Worm (Caenorhabditis elegans) whole organism, early embryonic: ENCODE measurements around the gene F08F8.7.
A peak's percentile ranks its signal among the peaks of the same experiment; 100 is the strongest.

Experiments
- B0310.2 ChIP-seq: sonication (generic microtip); optimal IDR thresholded peaks from 2 replicates; lab custom pipeline; 2016; ENCODE audit warnings: mild to moderate bottlenecking, missing genetic modification characterization, missing compliant biosample characterization
- F13C5.2 ChIP-seq: sonication (generic microtip); optimal IDR thresholded peaks from 2 replicates; lab custom pipeline; 2017; ENCODE audit warnings: mild to moderate bottlenecking, missing genetic modification characterization, inconsistent platforms, missing compliant biosample characterization
- aly-1 ChIP-seq: sonication (generic microtip); optimal IDR thresholded peaks from 2 replicates; lab custom pipeline; 2016; ENCODE audit warnings: missing genetic modification characterization, missing compliant biosample characterization
- ama-1 ChIP-seq: fragments of 150-350 bp; optimal IDR thresholded peaks from 2 replicates; lab custom pipeline; 2014
- ceh-13 ChIP-seq: fragments of 200-800 bp; sonication (Bioruptor generic); optimal IDR thresholded peaks from 2 replicates; lab custom pipeline; 2018; ENCODE audit warnings: mild to moderate bottlenecking, missing genetic modification characterization, missing compliant biosample characterization
- ceh-36 ChIP-seq: sonication (generic microtip); optimal IDR thresholded peaks from 2 replicates; lab custom pipeline; 2016; ENCODE audit warnings: missing genetic modification characterization, inconsistent platforms, missing compliant biosample characterization
- ets-7 ChIP-seq: sonication (generic microtip); optimal IDR thresholded peaks from 2 replicates; lab custom pipeline; 2016; ENCODE audit warnings: missing genotype, missing genetic modification characterization, missing compliant biosample characterization
- flt-1 ChIP-seq: fragments of 200-800 bp; sonication (Bioruptor generic); IDR thresholded peaks from 2 replicates; pipeline ENCODE4 v1.3.6; 2022; ENCODE audit warnings: missing genetic modification characterization, missing compliant biosample characterization
- hmbx-1 ChIP-seq: sonication (generic microtip); optimal IDR thresholded peaks from 2 replicates; lab custom pipeline; 2016; ENCODE audit warnings: mild to moderate bottlenecking, missing genetic modification characterization, missing compliant biosample characterization
- hmg-4 ChIP-seq: fragments of 200-800 bp; sonication (Bioruptor generic); optimal IDR thresholded peaks from 2 replicates; lab custom pipeline; 2018; ENCODE audit warnings: mild to moderate bottlenecking, missing genetic modification characterization, missing compliant biosample characterization
- hnd-1 ChIP-seq: sonication (generic microtip); optimal IDR thresholded peaks from 2 replicates; lab custom pipeline; 2016; ENCODE audit warnings: missing genetic modification characterization, missing compliant biosample characterization
- pes-1 ChIP-seq: fragments of 200-800 bp; sonication (Bioruptor generic); IDR thresholded peaks from 2 replicates; pipeline ENCODE4 v1.3.6; 2022; ENCODE audit warnings: missing genetic modification reagents, missing genetic modification characterization, missing compliant biosample characterization
- scrt-1 ChIP-seq: fragments of 200-800 bp; sonication (Bioruptor generic); IDR thresholded peaks from 2 replicates; pipeline ENCODE4 v1.3.6; 2022; ENCODE audit warnings: missing genetic modification characterization, missing compliant biosample characterization
- sea-1 ChIP-seq: fragments of 200-800 bp; sonication (Bioruptor generic); conservative IDR thresholded peaks from 2 replicates; pipeline ENCODE4 v1.3.6; 2022; ENCODE audit warnings: missing genetic modification characterization, missing compliant biosample characterization
- tbx-11 ChIP-seq: fragments of 200-800 bp; sonication (Bioruptor generic); IDR thresholded peaks from 2 replicates; pipeline ENCODE4 v1.3.6; 2022; ENCODE audit warnings: missing genetic modification characterization, missing compliant biosample characterization
- tbx-37 ChIP-seq: fragments of 200-800 bp; sonication (Bioruptor generic); conservative IDR thresholded peaks from 2 replicates; pipeline ENCODE4 v1.3.6; 2022; ENCODE audit warnings: missing genetic modification reagents, missing genetic modification characterization, missing compliant biosample characterization
- tra-4 ChIP-seq: sonication (generic microtip); optimal IDR thresholded peaks from 2 replicates; lab custom pipeline; 2017; ENCODE audit warnings: missing genetic modification characterization, missing compliant biosample characterization

The F08F8.7 gene

DNA sequence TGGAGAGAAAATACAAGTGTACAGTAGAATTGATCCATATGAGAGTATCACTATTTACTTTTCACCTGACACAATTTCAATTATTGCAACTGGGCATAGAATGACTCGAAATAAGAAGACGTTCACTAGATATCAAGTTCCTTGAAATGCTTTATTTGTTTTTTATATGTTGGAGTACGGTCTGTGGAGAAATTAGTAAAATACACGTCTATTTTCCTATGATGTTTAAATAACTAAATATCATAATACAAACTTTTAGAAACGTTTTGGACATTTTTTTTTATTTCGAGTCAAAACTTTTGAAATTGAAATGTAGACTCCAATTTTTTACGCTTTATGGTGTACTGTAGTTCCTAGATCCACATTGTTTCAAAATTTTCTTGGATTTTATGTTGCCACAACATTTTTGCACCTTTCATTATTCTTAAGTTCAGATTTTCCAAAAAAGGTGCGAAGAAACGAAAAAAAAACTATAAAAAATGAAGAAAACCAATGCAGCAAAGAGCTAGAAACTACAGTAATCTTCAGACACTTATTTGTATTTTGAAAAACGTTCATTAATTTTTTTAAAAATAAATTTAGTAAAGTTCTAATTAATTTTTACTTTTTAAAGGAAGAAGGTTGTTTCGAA is 22.6 kb upstream of the F08F8.7 start:
- TF ChIP-seq hmg-4 (GFP tag; lab: Kevin White, UChicago), result no peak
- TF ChIP-seq tbx-11 (GFP tag; lab: Robert Waterston, UW), result 0 out of 2 replicates have a peak, but pooled peaks have one; percentile 40
- TF ChIP-seq ama-1 (lab: Kevin White, UChicago), result no peak
- TF ChIP-seq ceh-13 (GFP tag; lab: Kevin White, UChicago), result no peak

DNA sequence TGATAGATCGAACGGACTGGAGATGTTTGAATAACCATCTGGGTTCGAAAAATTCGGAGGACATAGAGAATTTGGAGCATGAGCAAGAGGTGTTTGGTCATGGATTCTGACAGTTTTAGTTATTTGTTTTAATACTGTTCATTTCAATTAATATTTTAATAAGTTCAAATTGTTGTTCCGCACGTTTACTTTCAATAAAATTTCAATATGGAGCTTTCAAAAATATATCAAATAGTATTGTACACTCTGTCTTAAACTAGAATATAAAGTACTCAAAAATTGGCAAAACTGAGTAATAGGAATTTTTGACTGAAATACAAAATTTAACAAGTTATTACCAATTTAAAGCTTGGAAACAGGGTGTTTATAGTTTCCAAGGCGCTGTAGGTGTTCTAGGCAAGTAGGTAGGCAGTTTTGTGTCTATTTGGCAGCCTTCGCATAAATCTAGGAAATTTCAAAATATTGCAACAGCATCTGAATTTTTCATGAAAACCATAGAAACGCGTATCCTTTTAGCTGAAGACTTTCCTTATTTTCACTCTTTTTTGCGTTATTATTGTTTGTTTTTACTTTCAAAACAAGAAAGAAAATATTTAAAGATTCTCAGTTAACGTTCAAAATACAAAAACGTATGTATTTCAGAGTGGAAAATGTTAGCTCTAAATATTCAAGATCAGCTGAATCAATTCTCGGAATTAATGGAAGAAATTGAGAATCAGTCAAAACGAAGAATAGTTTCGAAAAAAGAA is 20.2 kb upstream of the F08F8.7 start, which contains the start of the genes T20B12.5 and T20B12.4:
T20B12.5 (minus strand) TSS at position 101 of the 749 bp plus-strand sequence.
T20B12.4 (plus strand) TSS at position 699 of the 749 bp plus-strand sequence.
- TF ChIP-seq ceh-36 (tag; lab: Kevin White, UChicago) (no peak), hmbx-1 (tag; lab: Kevin White, UChicago) (no peak)

DNA sequence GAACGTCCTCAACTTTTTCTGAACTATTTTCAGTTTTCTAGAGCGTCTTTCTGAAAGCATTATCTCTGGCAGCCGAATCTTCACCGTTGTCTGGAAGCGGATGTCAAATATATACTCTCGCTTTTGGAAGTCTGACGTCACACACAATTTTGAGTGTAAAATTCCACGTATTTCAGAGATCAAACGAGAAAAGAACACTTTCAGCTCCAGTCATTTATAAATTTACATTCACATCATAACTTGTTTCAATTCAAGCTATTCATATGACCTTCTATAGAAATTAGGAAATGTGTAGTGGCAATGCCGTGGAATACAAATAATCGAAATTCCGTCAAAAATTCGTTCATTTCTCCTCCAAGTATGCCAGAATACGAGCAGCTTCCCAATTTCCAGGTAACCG is 18.7 kb upstream of the F08F8.7 start, which contains the start of gene F08F8.11:
F08F8.11 (plus strand) TSS at position 301 of the 400 bp plus-strand sequence.
- TF ChIP-seq scrt-1 (GFP tag; lab: Robert Waterston, UW), result no peak

- TF ChIP-seq tra-4, result no peak
- no peak for TF ChIP-seq hmg-4 (GFP tag; lab: Kevin White, UChicago)
- TF ChIP-seq scrt-1 (GFP tag; lab: Robert Waterston, UW), result no peak
- TF ChIP-seq pes-1 (GFP tag; lab: Robert Waterston, UW), result no peak
- no peak for TF ChIP-seq tbx-11 (GFP tag; lab: Robert Waterston, UW)
- no peak for TF ChIP-seq sea-1 (GFP tag; lab: Robert Waterston, UW)
- no peak for TF ChIP-seq tbx-37 (GFP tag; lab: Robert Waterston, UW)
- TF ChIP-seq ets-7 (tag; lab: Kevin White, UChicago), result no peak
- TF ChIP-seq B0310.2 (tag; lab: Kevin White, UChicago), result no peak
- TF ChIP-seq F13C5.2 (tag; lab: Kevin White, UChicago), result no peak
- no peak for TF ChIP-seq hmbx-1 (tag; lab: Kevin White, UChicago)
- TF ChIP-seq flt-1 (GFP tag; lab: Robert Waterston, UW), result no peak
- TF ChIP-seq ceh-36 (tag; lab: Kevin White, UChicago), result no peak
These were observed 12.1 kb upstream of the F08F8.7 start, which contains the start of the genes eco-1 and hmgr-1 for ce11 chrIII:7359037-7359548. Gene eco-1, minus strand, starts transcription at chrIII:7359095. Gene hmgr-1, plus strand, starts transcription at chrIII:7359498.

DNA sequence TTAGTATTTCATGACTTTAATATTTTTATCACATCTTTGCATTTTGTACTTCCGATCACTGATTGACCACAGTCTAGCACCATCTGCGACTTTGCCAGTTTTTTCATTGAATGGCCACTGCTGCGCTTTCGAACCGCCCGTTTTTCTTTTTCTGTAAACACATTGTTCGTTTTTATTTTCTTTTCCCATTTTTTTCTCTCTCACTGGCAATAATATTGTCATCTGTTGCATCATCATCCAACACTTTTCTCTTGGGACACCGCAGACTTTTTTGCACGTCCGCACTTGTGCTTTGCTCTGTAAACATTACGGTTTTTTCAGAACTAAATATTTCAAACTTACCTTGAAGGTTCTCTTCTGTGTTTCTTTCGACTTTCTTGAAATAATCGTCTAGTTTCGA is 11.7 kb upstream of the F08F8.7 start:
- TF ChIP-seq aly-1 (tag; lab: Kevin White, UChicago) (no peak), ama-1 (lab: Kevin White, UChicago) (no peak), F13C5.2 (tag; lab: Kevin White, UChicago) (no peak), tbx-37 (GFP tag; lab: Robert Waterston, UW) (no peak), hmbx-1 (tag; lab: Kevin White, UChicago) (no peak), pes-1 (GFP tag; lab: Robert Waterston, UW) (no peak), sea-1 (GFP tag; lab: Robert Waterston, UW) (no peak), scrt-1 (GFP tag; lab: Robert Waterston, UW) (no peak), ceh-36 (tag; lab: Kevin White, UChicago) (no peak), hnd-1 (tag; lab: Kevin White, UChicago) (no peak), tbx-11 (GFP tag; lab: Robert Waterston, UW) (no peak), B0310.2 (tag; lab: Kevin White, UChicago) (no peak)

- TF ChIP-seq tbx-37 (GFP tag; lab: Robert Waterston, UW), result no peak
- TF ChIP-seq tra-4, result no peak
- TF ChIP-seq scrt-1 (GFP tag; lab: Robert Waterston, UW), result no peak
- TF ChIP-seq F13C5.2 (tag; lab: Kevin White, UChicago), result no peak
- no peak for TF ChIP-seq aly-1 (tag; lab: Kevin White, UChicago)
- no peak for TF ChIP-seq ets-7 (tag; lab: Kevin White, UChicago)
- no peak for TF ChIP-seq pes-1 (GFP tag; lab: Robert Waterston, UW)
- TF ChIP-seq ceh-13 (GFP tag; lab: Kevin White, UChicago), result no peak
- no peak for TF ChIP-seq hmbx-1 (tag; lab: Kevin White, UChicago)
- no peak for TF ChIP-seq B0310.2 (tag; lab: Kevin White, UChicago)
- no peak for TF ChIP-seq ama-1 (lab: Kevin White, UChicago)
- TF ChIP-seq ceh-36 (tag; lab: Kevin White, UChicago), result no peak
- TF ChIP-seq tbx-11 (GFP tag; lab: Robert Waterston, UW), result no peak
- TF ChIP-seq hnd-1 (tag; lab: Kevin White, UChicago), result no peak
- TF ChIP-seq sea-1 (GFP tag; lab: Robert Waterston, UW), result no peak
- TF ChIP-seq hmg-4 (GFP tag; lab: Kevin White, UChicago), result no peak
- no peak for TF ChIP-seq flt-1 (GFP tag; lab: Robert Waterston, UW)
These were observed 10.4 kb upstream of the F08F8.7 start, which contains the start of gene F08F8.10 for ce11 chrIII:7357356-7357755. Gene F08F8.10, minus strand, starts transcription at chrIII:7357393.

- TF ChIP-seq ceh-13 (GFP tag; lab: Kevin White, UChicago), result no peak
- no peak for TF ChIP-seq ama-1 (lab: Kevin White, UChicago)
- TF ChIP-seq pes-1 (GFP tag; lab: Robert Waterston, UW), result no peak
- no peak for TF ChIP-seq ceh-36 (tag; lab: Kevin White, UChicago)
- no peak for TF ChIP-seq tbx-37 (GFP tag; lab: Robert Waterston, UW)
- no peak for TF ChIP-seq scrt-1 (GFP tag; lab: Robert Waterston, UW)
- TF ChIP-seq tra-4, result no peak
- no peak for TF ChIP-seq hmbx-1 (tag; lab: Kevin White, UChicago)
- no peak for TF ChIP-seq tbx-11 (GFP tag; lab: Robert Waterston, UW)
- no peak for TF ChIP-seq hmg-4 (GFP tag; lab: Kevin White, UChicago)
- no peak for TF ChIP-seq hnd-1 (tag; lab: Kevin White, UChicago)
- no peak for TF ChIP-seq flt-1 (GFP tag; lab: Robert Waterston, UW)
These were observed 6.9 kb upstream of the F08F8.7 start, which contains the start of gene F08F8.9 for ce11 chrIII:7353871-7354270. Gene F08F8.9, minus strand, starts transcription at chrIII:7353971.
